Worm (Caenorhabditis elegans): Measurements from ENCODE around the gene ugt-7.

DNA sequence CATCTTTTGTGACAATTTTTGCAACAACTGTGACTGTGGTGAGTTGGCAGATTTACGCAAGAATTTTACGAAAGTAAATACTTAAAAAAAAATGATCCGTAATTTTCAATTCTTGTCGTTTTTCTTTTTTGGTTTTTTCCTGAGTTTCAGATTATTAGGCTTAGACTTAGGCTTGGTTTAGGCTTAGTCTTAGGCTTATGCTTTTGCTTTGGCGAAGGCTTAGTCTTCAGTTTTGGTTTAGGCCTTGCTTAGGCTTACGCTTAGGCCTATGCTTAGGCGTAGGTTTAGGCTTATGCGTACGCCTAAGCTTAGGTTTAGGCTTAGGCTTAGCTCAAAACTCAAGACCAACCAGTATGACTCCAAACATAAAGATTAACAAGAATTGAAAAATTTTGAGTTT lies 42.7 kb downstream of the ugt-7 start:
- TF ChIP-seq flt-1 (GFP tag; IDR thresholded peaks at IDR 0.05) (no peak), tbx-37 (GFP tag; conservative IDR thresholded peaks at IDR 0.05) (no peak), ets-7 (tag; optimal IDR thresholded peaks at IDR 0.05) (no peak), sea-1 (GFP tag; conservative IDR thresholded peaks at IDR 0.05) (no peak), ama-1 (optimal IDR thresholded peaks at IDR 0.05) (no peak), hmg-4 (GFP tag; optimal IDR thresholded peaks at IDR 0.05) (no peak), scrt-1 (GFP tag; IDR thresholded peaks at IDR 0.05) (no peak), B0310.2 (tag; optimal IDR thresholded peaks at IDR 0.05) (no peak), F13C5.2 (tag; optimal IDR thresholded peaks at IDR 0.05) (no peak), ceh-36 (tag; optimal IDR thresholded peaks at IDR 0.05) (peak; percentile 48), hnd-1 (tag; optimal IDR thresholded peaks at IDR 0.05) (no peak), pes-1 (GFP tag; IDR thresholded peaks at IDR 0.05) (no peak), aly-1 (tag; optimal IDR thresholded peaks at IDR 0.05) (no peak), ceh-13 (GFP tag; optimal IDR thresholded peaks at IDR 0.05) (no peak)
